Worm (Caenorhabditis elegans): Measurements from ENCODE around the gene F18A11.2.
A peak's percentile ranks its signal among the peaks of the same experiment; 100 is the strongest.

Gene F18A11.2

ce11 chrII:13059196-13059595 lies 27.7 kb downstream of the F18A11.2 start:
- TF ChIP-seq nhr-23 (tag; optimal IDR thresholded peaks at IDR 0.05) = no peak
- TF ChIP-seq nhr-12 (tag; optimal IDR thresholded peaks at IDR 0.05) = no peak
- TF ChIP-seq ztf-11 (tag; optimal IDR thresholded peaks at IDR 0.05) = no peak
- TF ChIP-seq blmp-1 (tag; optimal IDR thresholded peaks at IDR 0.05; ENCODE audit: insufficient read depth) = no peak
- TF ChIP-seq elt-1 (tag; optimal IDR thresholded peaks at IDR 0.05) = no peak
- TF ChIP-seq dmd-4 (tag; optimal IDR thresholded peaks at IDR 0.05) = no peak
- no peak for TF ChIP-seq sma-9 (GFP tag; optimal IDR thresholded peaks at IDR 0.05)
- no peak for TF ChIP-seq sma-9 (tag; optimal IDR thresholded peaks at IDR 0.05)
- no peak for TF ChIP-seq ztf-1 (GFP tag; conservative IDR thresholded peaks at IDR 0.05)
- TF ChIP-seq elt-3 (tag; optimal IDR thresholded peaks at IDR 0.05) = no peak
- TF ChIP-seq sma-3 (GFP tag; optimal IDR thresholded peaks at IDR 0.05) = no peak
- no peak for TF ChIP-seq aly-2 (tag; optimal IDR thresholded peaks at IDR 0.05)
- no peak for TF ChIP-seq alr-1 (tag; optimal IDR thresholded peaks at IDR 0.05)
- TF ChIP-seq nhr-77 (tag; optimal IDR thresholded peaks at IDR 0.05) = no peak
- no peak for TF ChIP-seq Y55F3AM.14 (GFP tag; optimal IDR thresholded peaks at IDR 0.05)
- no peak for TF ChIP-seq ceh-82 (tag; optimal IDR thresholded peaks at IDR 0.05)
- TF ChIP-seq ama-1 (optimal IDR thresholded peaks at IDR 0.05) = no peak
- TF ChIP-seq nhr-11 (tag; optimal IDR thresholded peaks at IDR 0.05) = no peak
- no peak for TF ChIP-seq ceh-16 (tag; optimal IDR thresholded peaks at IDR 0.05)

- TF ChIP-seq lin-11 (tag; optimal IDR thresholded peaks at IDR 0.05) = no peak
- TF ChIP-seq elt-1 (tag; optimal IDR thresholded peaks at IDR 0.05) = no peak
- TF ChIP-seq skn-1 (tag; optimal IDR thresholded peaks at IDR 0.05) = no peak
- no peak for TF ChIP-seq nhr-237 (tag; optimal IDR thresholded peaks at IDR 0.05)
- TF ChIP-seq gmeb-1 (tag; optimal IDR thresholded peaks at IDR 0.05) = no peak
- TF ChIP-seq ama-1 (optimal IDR thresholded peaks at IDR 0.05) = no peak
- TF ChIP-seq crh-2 (tag; optimal IDR thresholded peaks at IDR 0.05) = peak; percentile 23
- TF ChIP-seq ZK546.5 (tag; optimal IDR thresholded peaks at IDR 0.05) = no peak
- TF ChIP-seq nhr-10 (tag; optimal IDR thresholded peaks at IDR 0.05) = no peak
- no peak for TF ChIP-seq elt-3 (tag; optimal IDR thresholded peaks at IDR 0.05)
- TF ChIP-seq alr-1 (tag; optimal IDR thresholded peaks at IDR 0.05) = no peak
- no peak for TF ChIP-seq blmp-1 (tag; optimal IDR thresholded peaks at IDR 0.05; ENCODE audit: insufficient read depth)
- TF ChIP-seq F13H6.1 (tag; optimal IDR thresholded peaks at IDR 0.05) = peak; percentile 10
- TF ChIP-seq egl-27 (tag; optimal IDR thresholded peaks at IDR 0.05) = no peak
- no peak for TF ChIP-seq R02D3.7 (tag; optimal IDR thresholded peaks at IDR 0.05)
- TF ChIP-seq nhr-25 (tag; optimal IDR thresholded peaks at IDR 0.05) = no peak
- peak; percentile 23 for TF ChIP-seq sma-9 (GFP tag; optimal IDR thresholded peaks at IDR 0.05)
- TF ChIP-seq sma-9 (tag; optimal IDR thresholded peaks at IDR 0.05) = no peak
- no peak for TF ChIP-seq zag-1 (tag; optimal IDR thresholded peaks at IDR 0.05)
- no peak for TF ChIP-seq unc-62 (GFP tag; optimal IDR thresholded peaks at IDR 0.05)
- TF ChIP-seq aly-2 (tag; optimal IDR thresholded peaks at IDR 0.05) = no peak
- no peak for TF ChIP-seq fos-1 (tag; optimal IDR thresholded peaks at IDR 0.05)
- TF ChIP-seq mab-5 (tag; optimal IDR thresholded peaks at IDR 0.05) = peak; percentile 35
- TF ChIP-seq peb-1 (tag; optimal IDR thresholded peaks at IDR 0.05) = no peak
- no peak for TF ChIP-seq sem-4 (tag; optimal IDR thresholded peaks at IDR 0.05)
- TF ChIP-seq lin-39 (tag; optimal IDR thresholded peaks at IDR 0.05) = no peak
- TF ChIP-seq nhr-12 (tag; optimal IDR thresholded peaks at IDR 0.05) = no peak
- TF ChIP-seq ceh-16 (tag; optimal IDR thresholded peaks at IDR 0.05) = no peak
- no peak for TF ChIP-seq ceh-82 (tag; optimal IDR thresholded peaks at IDR 0.05)
- TF ChIP-seq unc-39 (tag; optimal IDR thresholded peaks at IDR 0.05) = no peak
- TF ChIP-seq lin-13 (GFP tag; optimal IDR thresholded peaks at IDR 0.05) = no peak
- TF ChIP-seq nhr-23 (tag; optimal IDR thresholded peaks at IDR 0.05) = no peak
- TF ChIP-seq Y55F3AM.14 (GFP tag; optimal IDR thresholded peaks at IDR 0.05) = peak; percentile 12
- no peak for TF ChIP-seq nhr-11 (tag; optimal IDR thresholded peaks at IDR 0.05)
- no peak for TF ChIP-seq unc-55 (GFP tag; optimal IDR thresholded peaks at IDR 0.05)
- TF ChIP-seq sma-3 (GFP tag; optimal IDR thresholded peaks at IDR 0.05) = no peak
- TF ChIP-seq dmd-4 (tag; optimal IDR thresholded peaks at IDR 0.05) = no peak
- peak in 1 of 2 experiments; percentile 67 for TF ChIP-seq mdl-1 (tag; optimal IDR thresholded peaks at IDR 0.05)
- TF ChIP-seq ztf-11 (tag; optimal IDR thresholded peaks at IDR 0.05) = no peak
- no peak for TF ChIP-seq nhr-77 (tag; optimal IDR thresholded peaks at IDR 0.05)
- TF ChIP-seq nhr-21 (tag; optimal IDR thresholded peaks at IDR 0.05) = no peak
- TF ChIP-seq ztf-4 (tag; optimal IDR thresholded peaks at IDR 0.05) = no peak
- TF ChIP-seq mbf-1 (tag; optimal IDR thresholded peaks at IDR 0.05) = no peak
- TF ChIP-seq snpc-4 (tag; optimal IDR thresholded peaks at IDR 0.05) = no peak
- peak; percentile 5 for TF ChIP-seq C34F6.9 (tag; optimal IDR thresholded peaks at IDR 0.05)
- peak in 1 of 2 experiments; percentile 37 for TF ChIP-seq lsy-2 (tag; optimal IDR thresholded peaks at IDR 0.05)
- peak; percentile 33 for TF ChIP-seq nhr-129 (tag; optimal IDR thresholded peaks at IDR 0.05)
- no peak for TF ChIP-seq ztf-1 (GFP tag; conservative IDR thresholded peaks at IDR 0.05)
- no peak for TF ChIP-seq nhr-6 (tag; optimal IDR thresholded peaks at IDR 0.05)
These were observed 33.8 kb downstream of the F18A11.2 start for ce11 chrII:13065251-13065650.
